Worm (Caenorhabditis elegans) whole organism, L2 larva: Measurements from ENCODE around the gene egal-1.

Experiments
- C34F6.9 ChIP-seq: fragments of 150-350 bp; optimal IDR thresholded peaks from 2 replicates; lab custom pipeline; 2014; ENCODE audit warnings: missing biosample characterization, missing genetic modification characterization
- aly-2 ChIP-seq: fragments of 150-350 bp; optimal IDR thresholded peaks from 2 replicates; lab custom pipeline; 2014; ENCODE audit warnings: missing biosample characterization, missing genetic modification characterization
- elt-3 ChIP-seq: sonication (generic microtip); optimal IDR thresholded peaks from 2 replicates; lab custom pipeline; 2017; ENCODE audit warnings: missing biosample characterization, missing genetic modification characterization
- lin-13 ChIP-seq: fragments of 150-350 bp; optimal IDR thresholded peaks from 2 replicates; lab custom pipeline; 2014; ENCODE audit warnings: missing biosample characterization, missing genetic modification reagents, missing genetic modification characterization
- mdl-1 ChIP-seq, 2 experiments: fragments of 150-350 bp in 1 of 2; sonication (generic microtip) in 1 of 2; optimal IDR thresholded peaks; 2 replicates each; lab custom pipeline; 2017; ENCODE audit warnings: missing biosample characterization in 2 of 2, missing genetic modification characterization in 2 of 2
- nhr-21 ChIP-seq: fragments of 150-350 bp; optimal IDR thresholded peaks from 2 replicates; lab custom pipeline; 2014; ENCODE audit warnings: missing biosample characterization, missing genetic modification characterization
- nhr-25 ChIP-seq: fragments of 150-350 bp; sonication (generic microtip); optimal IDR thresholded peaks from 3 replicates; lab custom pipeline; 2014; ENCODE audit warnings: missing biosample characterization, missing genetic modification characterization
- nhr-6 ChIP-seq: fragments of 150-350 bp; optimal IDR thresholded peaks from 2 replicates; lab custom pipeline; 2014; ENCODE audit warnings: missing biosample characterization, missing genetic modification characterization
- nhr-77 ChIP-seq: fragments of 150-350 bp; optimal IDR thresholded peaks from 2 replicates; lab custom pipeline; 2014; ENCODE audit warnings: missing biosample characterization, missing genetic modification characterization
- snpc-4 ChIP-seq: fragments of 150-350 bp; optimal IDR thresholded peaks from 2 replicates; lab custom pipeline; 2014; ENCODE audit warnings: missing biosample characterization, missing genetic modification characterization
- unc-39 ChIP-seq: fragments of 150-350 bp; optimal IDR thresholded peaks from 2 replicates; lab custom pipeline; 2014; ENCODE audit warnings: missing biosample characterization, missing genetic modification characterization
- unc-55 ChIP-seq: fragments of 150-350 bp; sonication (generic microtip); optimal IDR thresholded peaks from 3 replicates; lab custom pipeline; 2014; ENCODE audit warnings: missing biosample characterization, missing genetic modification reagents, missing genetic modification characterization
- unc-62 ChIP-seq: fragments of 150-350 bp; optimal IDR thresholded peaks from 2 replicates; lab custom pipeline; 2014; ENCODE audit warnings: missing biosample characterization, missing genetic modification reagents, missing genetic modification characterization

- TF ChIP-seq unc-62 (GFP tag; lab: Kevin White, UChicago) (no peak), lin-13 (GFP tag; lab: Kevin White, UChicago) (no peak), nhr-21 (tag; lab: Kevin White, UChicago) (no peak), snpc-4 (no peak), nhr-6 (tag; lab: Kevin White, UChicago) (no peak), nhr-77 (tag; lab: Kevin White, UChicago) (no peak), C34F6.9 (tag; lab: Kevin White, UChicago) (peak; percentile 7), mdl-1 (tag; optimal IDR thresholded peaks at IDR 0.05; lab: Kevin White, UChicago) (no peak), unc-39 (tag; lab: Kevin White, UChicago) (no peak), elt-3 (tag; lab: Kevin White, UChicago) (no peak), unc-55 (peak; percentile 14), aly-2 (no peak), nhr-25 (tag; lab: Kevin White, UChicago) (no peak)
These were observed 2.6 kb upstream of the egal-1 start for ce11 chrIV:5821997-5822396.
